Fruit fly (Drosophila melanogaster): ENCODE results near the gene Alg10.

Gene Alg10

dm6 chr3L:11164899-11165298, at the start of gene Alg10:
Gene Alg10 (plus strand): TSS chr3L:11164971.
- TF ChIP-seq toe (GFP tag; optimal IDR thresholded peaks at IDR 0.05) (no peak), tj (GFP tag; optimal IDR thresholded peaks at IDR 0.05) (no peak), ovo (GFP tag; optimal IDR thresholded peaks at IDR 0.05) (no peak)

dm6 chr3L:11117733-11118132, 47.0 kb upstream of the Alg10 start:
- TF ChIP-seq Clk (GFP tag; optimal IDR thresholded peaks at IDR 0.05), result no peak
- TF ChIP-seq Mnt (GFP tag; optimal IDR thresholded peaks at IDR 0.05), result no peak
- no peak for TF ChIP-seq CG7045 (GFP tag; optimal IDR thresholded peaks at IDR 0.05)
- TF ChIP-seq cnc (optimal IDR thresholded peaks at IDR 0.05), result no peak
- TF ChIP-seq CG11617 (GFP tag; optimal IDR thresholded peaks at IDR 0.05), result no peak

- TF ChIP-seq toe (GFP tag; optimal IDR thresholded peaks at IDR 0.05), result no peak
- peak; percentile 54 for TF ChIP-seq Clk (GFP tag; optimal IDR thresholded peaks at IDR 0.05)
- peak; percentile 60 for TF ChIP-seq CG14711 (tag; optimal IDR thresholded peaks at IDR 0.05)
- peak; percentile 98 for TF ChIP-seq cic (GFP tag; optimal IDR thresholded peaks at IDR 0.05)
- no peak for TF ChIP-seq CG1620 (GFP tag; optimal IDR thresholded peaks at IDR 0.05)
- peak; percentile 19 for TF ChIP-seq CG33017 (tag; optimal IDR thresholded peaks at IDR 0.05)
- TF ChIP-seq CG7101 (tag; optimal IDR thresholded peaks at IDR 0.05), result peak; percentile 70
- peak; percentile 78 for TF ChIP-seq pad (GFP tag; optimal IDR thresholded peaks at IDR 0.05)
- TF ChIP-seq Hr96 (GFP tag; optimal IDR thresholded peaks at IDR 0.05), result peak; percentile 34
- no peak for TF ChIP-seq CG11617 (GFP tag; optimal IDR thresholded peaks at IDR 0.05)
- peak; percentile 97 for TF ChIP-seq kay (GFP tag; ENCODE audit: borderline replicate concordance)
- peak; percentile 48 for TF ChIP-seq CG7045 (GFP tag; optimal IDR thresholded peaks at IDR 0.05)
- peak; percentile 68 for TF ChIP-seq CG12768 (GFP tag; optimal IDR thresholded peaks at IDR 0.05)
- peak; percentile 80 for TF ChIP-seq ovo (GFP tag; optimal IDR thresholded peaks at IDR 0.05)
- TF ChIP-seq Crg-1 (GFP tag; optimal IDR thresholded peaks at IDR 0.05), result peak; percentile 66
- TF ChIP-seq tj (GFP tag; optimal IDR thresholded peaks at IDR 0.05), result peak; percentile 40
- TF ChIP-seq CG5204 (GFP tag; optimal IDR thresholded peaks at IDR 0.05), result no peak
- TF ChIP-seq cnc (optimal IDR thresholded peaks at IDR 0.05), result no peak
- peak; percentile 85 for TF ChIP-seq Mnt (GFP tag; optimal IDR thresholded peaks at IDR 0.05)
- no peak for TF ChIP-seq bab1 (GFP tag; optimal IDR thresholded peaks at IDR 0.05)
Measured at dm6 chr3L:11118627-11119395, 46.0 kb upstream of the Alg10 start.

- peak; percentile 1 for TF ChIP-seq CG7045 (GFP tag; optimal IDR thresholded peaks at IDR 0.05)
- no peak for TF ChIP-seq toe (GFP tag; optimal IDR thresholded peaks at IDR 0.05)
- TF ChIP-seq Clk (GFP tag; optimal IDR thresholded peaks at IDR 0.05), result no peak
- TF ChIP-seq pad (GFP tag; optimal IDR thresholded peaks at IDR 0.05), result peak; percentile 10
- no peak for TF ChIP-seq ovo (GFP tag; optimal IDR thresholded peaks at IDR 0.05)
- TF ChIP-seq Crg-1 (GFP tag; optimal IDR thresholded peaks at IDR 0.05), result peak; percentile 56
- TF ChIP-seq Hr96 (GFP tag; optimal IDR thresholded peaks at IDR 0.05), result no peak
- TF ChIP-seq cic (GFP tag; optimal IDR thresholded peaks at IDR 0.05), result no peak
- no peak for TF ChIP-seq CG33017 (tag; optimal IDR thresholded peaks at IDR 0.05)
- no peak for TF ChIP-seq CG7101 (tag; optimal IDR thresholded peaks at IDR 0.05)
- TF ChIP-seq CG14711 (tag; optimal IDR thresholded peaks at IDR 0.05), result peak; percentile 77
- TF ChIP-seq CG12768 (GFP tag; optimal IDR thresholded peaks at IDR 0.05), result peak; percentile 15
- TF ChIP-seq tj (GFP tag; optimal IDR thresholded peaks at IDR 0.05), result no peak
- no peak for TF ChIP-seq cnc (optimal IDR thresholded peaks at IDR 0.05)
- TF ChIP-seq Mnt (GFP tag; optimal IDR thresholded peaks at IDR 0.05), result peak; percentile 7
- no peak for TF ChIP-seq kay (GFP tag; ENCODE audit: borderline replicate concordance)
- no peak for TF ChIP-seq bab1 (GFP tag; optimal IDR thresholded peaks at IDR 0.05)
- TF ChIP-seq CG1620 (GFP tag; optimal IDR thresholded peaks at IDR 0.05), result peak; percentile 20
Measured at dm6 chr3L:11119396-11119900, 45.3 kb upstream of the Alg10 start.

dm6 chr3L:11119901-11120418, 44.8 kb upstream of the Alg10 start:
- TF ChIP-seq CG33017 (tag; optimal IDR thresholded peaks at IDR 0.05), result no peak
- no peak for TF ChIP-seq toe (GFP tag; optimal IDR thresholded peaks at IDR 0.05)
- peak; percentile 47 for TF ChIP-seq ovo (GFP tag; optimal IDR thresholded peaks at IDR 0.05)
- TF ChIP-seq CG7045 (GFP tag; optimal IDR thresholded peaks at IDR 0.05), result no peak
- TF ChIP-seq bab1 (GFP tag; optimal IDR thresholded peaks at IDR 0.05), result no peak

- TF ChIP-seq CG7101 (tag; optimal IDR thresholded peaks at IDR 0.05) (peak; percentile 7), bab1 (GFP tag; optimal IDR thresholded peaks at IDR 0.05) (peak; percentile 31), CG1620 (GFP tag; optimal IDR thresholded peaks at IDR 0.05) (peak; percentile 64), Hr96 (GFP tag; optimal IDR thresholded peaks at IDR 0.05) (peak; percentile 57), kay (GFP tag; ENCODE audit: borderline replicate concordance) (peak; percentile 98), cnc (optimal IDR thresholded peaks at IDR 0.05) (no peak), CG5204 (GFP tag; optimal IDR thresholded peaks at IDR 0.05) (no peak), ovo (GFP tag; optimal IDR thresholded peaks at IDR 0.05) (peak; percentile 9), tj (GFP tag; optimal IDR thresholded peaks at IDR 0.05) (peak; percentile 88), Mnt (GFP tag; optimal IDR thresholded peaks at IDR 0.05) (peak; percentile 91), cic (GFP tag; optimal IDR thresholded peaks at IDR 0.05) (peak; percentile 93), CG14711 (tag; optimal IDR thresholded peaks at IDR 0.05) (peak; percentile 51), CG11617 (GFP tag; optimal IDR thresholded peaks at IDR 0.05) (peak; percentile 89), CG33017 (tag; optimal IDR thresholded peaks at IDR 0.05) (peak; percentile 72), CG12768 (GFP tag; optimal IDR thresholded peaks at IDR 0.05) (peak; percentile 85), toe (GFP tag; optimal IDR thresholded peaks at IDR 0.05) (peak; percentile 58), Clk (GFP tag; optimal IDR thresholded peaks at IDR 0.05) (peak; percentile 7), pad (GFP tag; optimal IDR thresholded peaks at IDR 0.05) (no peak), CG7045 (GFP tag; optimal IDR thresholded peaks at IDR 0.05) (peak; percentile 71), Crg-1 (GFP tag; optimal IDR thresholded peaks at IDR 0.05) (peak; percentile 15)
Measured at dm6 chr3L:11120419-11120958, 44.3 kb upstream of the Alg10 start, which contains the start of the genes FoxK and mRpL2. Gene FoxK (minus strand): TSS chr3L:11120783. Gene mRpL2 (plus strand): TSS chr3L:11120847.
